Fruit fly (Drosophila melanogaster): ENCODE measurements around the gene Ibf2.

Ibf2 gene

DNA sequence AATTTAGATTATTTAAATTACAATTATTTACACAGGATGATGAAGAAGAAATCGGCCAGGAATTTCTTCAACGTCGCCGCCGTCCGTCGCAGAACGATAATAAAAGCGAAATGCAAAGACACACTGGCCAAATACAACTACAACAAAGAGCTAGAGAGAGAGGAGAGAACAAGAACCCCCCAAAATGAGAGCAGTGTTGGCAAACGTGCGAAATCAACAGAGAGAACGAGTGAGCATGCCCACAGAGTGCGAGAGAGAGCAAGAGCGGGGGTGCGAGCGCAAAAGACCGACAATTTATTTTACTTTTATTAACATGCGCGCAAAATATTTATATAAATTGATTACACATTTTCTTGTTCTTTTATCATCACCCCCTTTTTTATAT is 21.4 kb downstream of the Ibf2 start (continued):
- no peak for TF ChIP-seq fd64A (GFP tag; optimal IDR thresholded peaks at IDR 0.05)
- TF ChIP-seq run (tag; optimal IDR thresholded peaks at IDR 0.05) = no peak
- TF ChIP-seq CG15073 (GFP tag; optimal IDR thresholded peaks at IDR 0.05) = no peak
- no peak; the same call in 2 of the 3 replicates for TF ChIP-seq row (GFP tag; IDR thresholded peaks at IDR 0.05)
- TF ChIP-seq scrt (GFP tag; optimal IDR thresholded peaks at IDR 0.05) = no peak
- TF ChIP-seq CG4282 (GFP tag; optimal IDR thresholded peaks at IDR 0.05) = no peak
- TF ChIP-seq Fer1 (GFP tag; optimal IDR thresholded peaks at IDR 0.05) = peak; percentile 53
- TF ChIP-seq Xrp1 (GFP tag; IDR thresholded peaks at IDR 0.05) = no peak
- no peak for TF ChIP-seq disco-r (GFP tag; optimal IDR thresholded peaks at IDR 0.05)
- no peak for TF ChIP-seq CG12299 (tag; optimal IDR thresholded peaks at IDR 0.05)
- TF ChIP-seq CG12071 (GFP tag; optimal IDR thresholded peaks at IDR 0.05) = peak; percentile 4
- no peak for TF ChIP-seq tio (GFP tag; optimal IDR thresholded peaks at IDR 0.05)
- no peak for TF ChIP-seq pum (GFP tag; optimal IDR thresholded peaks at IDR 0.05)
- peak; percentile 45; the same call in 1 of the 2 replicates for TF ChIP-seq vvl (GFP tag; IDR thresholded peaks at IDR 0.05)
- TF ChIP-seq Ets65A (GFP tag) = peak; percentile 76
- no peak for TF ChIP-seq Dp (GFP tag; optimal IDR thresholded peaks at IDR 0.05)
- no peak for TF ChIP-seq bsh (GFP tag; optimal IDR thresholded peaks at IDR 0.05)
- TF ChIP-seq BtbVII (GFP tag; optimal IDR thresholded peaks at IDR 0.05) = peak; percentile 54
- no peak for TF ChIP-seq GATAe (GFP tag; conservative IDR thresholded peaks at IDR 0.05)
- peak; percentile 89 for TF ChIP-seq CG10267 (tag; optimal IDR thresholded peaks at IDR 0.05)
- TF ChIP-seq Mad (GFP tag; optimal IDR thresholded peaks at IDR 0.05) = no peak
- TF ChIP-seq Six4 (GFP tag; optimal IDR thresholded peaks at IDR 0.05) = no peak
- TF ChIP-seq HLHmδ (GFP tag; optimal IDR thresholded peaks at IDR 0.05) = peak; percentile 23
- peak; percentile 37 for TF ChIP-seq lbe (GFP tag; optimal IDR thresholded peaks at IDR 0.05)
- TF ChIP-seq z (GFP tag; IDR thresholded peaks at IDR 0.05) = 0 out of 3 replicates have a peak, but pooled peaks have one; percentile 19
- TF ChIP-seq Rx (GFP tag; IDR thresholded peaks at IDR 0.05) = no peak
- TF ChIP-seq stc (GFP tag; IDR thresholded peaks at IDR 0.05) = no peak
- TF ChIP-seq mirr (GFP tag; optimal IDR thresholded peaks at IDR 0.05) = peak; percentile 34
- TF ChIP-seq slp2 (GFP tag; optimal IDR thresholded peaks at IDR 0.05) = no peak
- TF ChIP-seq NFAT (GFP tag; IDR thresholded peaks at IDR 0.05) = no peak; the same call in 1 of the 2 replicates
- no peak for TF ChIP-seq CG18764 (GFP tag; optimal IDR thresholded peaks at IDR 0.05)
- TF ChIP-seq Sox100B (GFP tag; optimal IDR thresholded peaks at IDR 0.05) = no peak
- no peak for TF ChIP-seq hkb (optimal IDR thresholded peaks at IDR 0.05)
- TF ChIP-seq hkb (GFP tag; IDR thresholded peaks at IDR 0.05) = peak; percentile 45; the same call in 1 of the 2 replicates
- TF ChIP-seq ase (GFP tag; IDR thresholded peaks at IDR 0.05) = no peak
- peak; percentile 45; the same call in 1 of the 3 replicates for TF ChIP-seq CG34224 (GFP tag; IDR thresholded peaks at IDR 0.05; ENCODE audit: partially characterized antibody)
- TF ChIP-seq shn (GFP tag; optimal IDR thresholded peaks at IDR 0.05) = no peak
- TF ChIP-seq gcm2 (GFP tag; optimal IDR thresholded peaks at IDR 0.05) = no peak
- peak; percentile 31; the same call in 1 of the 2 replicates for TF ChIP-seq CG14014 (GFP tag; IDR thresholded peaks at IDR 0.05)
- TF ChIP-seq chinmo (GFP tag; IDR thresholded peaks at IDR 0.05; ENCODE audit: partially characterized antibody) = peak; percentile 74; the same call in 2 of the 4 replicates
- no peak for TF ChIP-seq az2 (GFP tag; optimal IDR thresholded peaks at IDR 0.05)
- no peak for TF ChIP-seq CG14667 (GFP tag; IDR thresholded peaks at IDR 0.05)
- no peak for TF ChIP-seq CG31365 (tag; optimal IDR thresholded peaks at IDR 0.05)
- TF ChIP-seq CG17361 (GFP tag; IDR thresholded peaks at IDR 0.05) = no peak
- peak; percentile 9 for TF ChIP-seq zfh2 (GFP tag; optimal IDR thresholded peaks at IDR 0.05)
- peak; percentile 23 for TF ChIP-seq lilli (GFP tag; optimal IDR thresholded peaks at IDR 0.05)
- TF ChIP-seq kah (GFP tag; optimal IDR thresholded peaks at IDR 0.05) = peak; percentile 12
- no peak for TF ChIP-seq CG30431 (GFP tag; optimal IDR thresholded peaks at IDR 0.05)
- TF ChIP-seq h (optimal IDR thresholded peaks at IDR 0.05) = no peak
- TF ChIP-seq tgo (GFP tag; IDR thresholded peaks at IDR 0.05) = no peak
- TF ChIP-seq Mrtf (GFP tag; IDR thresholded peaks at IDR 0.05) = no peak
- TF ChIP-seq Mes4 (GFP tag; optimal IDR thresholded peaks at IDR 0.05) = no peak
- TF ChIP-seq CTCF (GFP tag; optimal IDR thresholded peaks at IDR 0.05) = peak; percentile 7
- TF ChIP-seq CG3407 (GFP tag; optimal IDR thresholded peaks at IDR 0.05) = no peak

All from whole organism, embryonic.